Worm (Caenorhabditis elegans): ENCODE measurements around the gene K10H10.10.

K10H10.10 gene

DNA sequence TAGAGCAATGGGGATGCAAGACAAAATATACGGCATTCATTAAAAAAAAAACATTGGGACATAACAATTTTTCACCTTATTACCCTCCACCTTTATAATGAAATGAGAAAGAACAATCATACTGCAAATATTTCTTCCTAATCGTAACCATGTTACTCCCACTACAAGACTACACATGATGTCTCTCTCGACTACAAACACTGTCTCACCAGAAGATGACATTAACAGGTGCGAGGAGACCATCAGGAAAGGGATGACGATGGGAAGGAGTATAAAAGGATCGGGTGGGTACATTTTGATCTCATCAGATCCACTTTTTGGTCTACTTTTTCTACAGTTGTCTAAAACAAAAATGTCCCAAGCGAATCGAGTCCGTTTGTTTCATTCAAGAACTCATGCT is 9.7 kb upstream of the K10H10.10 start, which contains the start of gene dhs-8:
dhs-8 (plus strand) TSS at position 179 of the 400 bp plus-strand sequence.
- TF ChIP-seq mep-1 (tag; optimal IDR thresholded peaks at IDR 0.05) (peak; percentile 35), nhr-85 (tag) (peak; percentile 47), snu-23 (GFP tag; optimal IDR thresholded peaks at IDR 0.05) (peak; percentile 41), skn-1 (tag; optimal IDR thresholded peaks at IDR 0.05) (peak; percentile 87), lin-35 (GFP tag; optimal IDR thresholded peaks at IDR 0.05) (peak; percentile 13 to 21), blmp-1 (tag; optimal IDR thresholded peaks at IDR 0.05) (peak; percentile 43), elt-3 (tag; optimal IDR thresholded peaks at IDR 0.05) (peak in 2 of 6 experiments; percentile 19 to 26), grh-1 (GFP tag; IDR thresholded peaks at IDR 0.05) (no peak), nhr-19 (GFP tag; conservative IDR thresholded peaks at IDR 0.05) (0 out of 2 replicates have a peak, but pooled peaks have one; percentile 3), pqm-1 (tag; optimal IDR thresholded peaks at IDR 0.05) (no peak), nhr-20 (tag; optimal IDR thresholded peaks at IDR 0.05) (peak; percentile 67)

DNA sequence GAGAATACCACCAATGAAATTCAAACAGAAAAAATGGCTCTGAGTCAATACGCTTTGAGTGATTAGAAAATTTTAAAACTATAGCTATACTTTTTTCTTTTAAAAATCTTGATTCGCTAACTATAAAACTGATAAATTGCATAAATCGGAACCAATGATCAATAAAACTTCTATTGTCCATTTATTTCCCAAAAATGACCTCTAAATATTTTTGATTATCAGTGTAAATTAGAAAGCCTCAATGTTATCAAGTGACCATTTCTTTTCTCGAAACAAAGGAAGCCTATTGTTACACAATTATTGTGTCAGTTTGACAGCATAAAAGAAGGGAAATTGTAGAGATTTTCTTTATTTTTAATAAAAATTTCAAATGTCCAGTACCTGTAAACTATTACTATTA is 7.4 kb upstream of the K10H10.10 start, which contains the start of gene K10H10.4:
K10H10.4 (plus strand) TSS at position 301 of the 400 bp plus-strand sequence.
- TF ChIP-seq ceh-90 (tag; optimal IDR thresholded peaks at IDR 0.05), result no peak
- TF ChIP-seq pag-3 (tag; optimal IDR thresholded peaks at IDR 0.05; ENCODE audit: borderline replicate concordance, insufficient read depth), result no peak
- TF ChIP-seq dpl-1 (GFP tag; optimal IDR thresholded peaks at IDR 0.05), result no peak

DNA sequence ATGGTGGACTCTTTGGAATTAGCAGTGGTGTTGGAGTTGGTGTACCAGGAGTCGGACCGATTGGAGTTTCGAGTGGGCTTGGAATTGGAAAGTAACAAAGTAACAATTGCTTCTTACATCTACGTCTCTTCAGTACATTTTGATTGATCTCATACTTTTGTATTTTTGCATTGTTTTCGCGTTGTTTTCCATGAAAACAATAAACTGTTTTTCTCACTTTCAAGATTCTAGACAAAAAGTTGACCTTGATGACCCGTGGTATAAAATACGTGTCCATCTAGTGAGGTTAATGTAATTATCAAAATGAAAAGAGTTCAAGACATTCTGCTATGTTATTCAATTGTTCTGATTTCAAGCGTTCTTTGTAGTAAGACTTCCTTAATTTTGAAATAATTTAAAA is 6.1 kb upstream of the K10H10.10 start, which contains the start of gene K10H10.5:
K10H10.5 (plus strand) TSS at position 301 of the 400 bp plus-strand sequence.
- no peak for TF ChIP-seq sptf-1 (tag; optimal IDR thresholded peaks at IDR 0.05)
- TF ChIP-seq grh-1 (GFP tag; IDR thresholded peaks at IDR 0.05), result no peak
- TF ChIP-seq irx-1 (tag; optimal IDR thresholded peaks at IDR 0.05), result no peak
- TF ChIP-seq nhr-84 (tag; optimal IDR thresholded peaks at IDR 0.05), result no peak
- TF ChIP-seq elt-3 (tag; optimal IDR thresholded peaks at IDR 0.05), result no peak
- no peak for TF ChIP-seq blmp-1 (tag; optimal IDR thresholded peaks at IDR 0.05)
- no peak for TF ChIP-seq nhr-47 (tag; optimal IDR thresholded peaks at IDR 0.05)
- TF ChIP-seq lsy-2 (tag; optimal IDR thresholded peaks at IDR 0.05), result no peak

DNA sequence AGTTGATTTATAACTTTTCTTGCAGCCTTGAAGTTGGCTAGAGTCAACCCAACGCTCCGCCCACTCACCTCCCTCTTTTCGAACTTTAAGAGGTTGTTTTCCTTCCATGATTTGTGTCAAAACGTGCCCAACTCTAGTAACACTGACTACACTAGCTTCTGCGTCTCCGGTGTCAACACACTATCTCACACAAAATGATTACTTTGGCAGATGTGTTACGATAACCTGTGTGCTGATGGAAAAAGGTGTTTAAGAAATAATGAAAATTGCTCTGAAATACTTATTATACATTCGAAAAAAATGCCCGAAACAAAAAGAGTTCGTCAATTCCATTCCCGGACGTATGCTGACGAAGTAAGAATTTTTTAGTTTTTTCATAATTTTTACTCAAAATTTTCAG is 4.6 kb upstream of the K10H10.10 start, which contains the start of gene K10H10.6:
K10H10.6 (plus strand) TSS at position 301 of the 400 bp plus-strand sequence.
- TF ChIP-seq mep-1 (tag; optimal IDR thresholded peaks at IDR 0.05) (no peak), nhr-76 (tag; optimal IDR thresholded peaks at IDR 0.05) (no peak), unc-62 (GFP tag; optimal IDR thresholded peaks at IDR 0.05) (no peak), grh-1 (GFP tag; IDR thresholded peaks at IDR 0.05) (no peak), isw-1 (GFP tag; IDR thresholded peaks at IDR 0.05) (no peak), elt-2 (tag; optimal IDR thresholded peaks at IDR 0.05) (no peak), hlh-4 (tag; optimal IDR thresholded peaks at IDR 0.05) (no peak)

DNA sequence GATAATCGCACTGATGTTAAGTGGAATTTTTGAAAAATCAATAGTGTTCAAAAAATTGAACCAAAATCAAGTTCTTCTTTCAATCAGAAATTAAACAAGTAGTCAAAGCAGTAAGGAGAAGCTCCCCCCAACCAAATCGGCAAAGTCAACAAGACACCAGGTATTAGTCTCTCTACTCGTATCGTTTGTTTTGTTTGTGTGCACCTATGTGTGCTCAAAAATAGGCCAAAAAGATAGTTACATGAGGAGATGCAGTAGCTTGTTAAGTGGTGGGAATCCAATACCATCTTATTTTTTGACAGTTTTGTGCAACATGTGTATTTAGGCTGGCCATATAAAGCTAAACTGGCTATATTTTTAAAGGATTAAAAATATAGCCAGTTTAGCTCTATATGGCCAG is 1.3 kb upstream of the K10H10.10 start, which contains the start of gene K10H10.12:
K10H10.12 (minus strand) TSS at position 101 of the 400 bp plus-strand sequence.
- no peak for TF ChIP-seq egl-13 (tag; optimal IDR thresholded peaks at IDR 0.05)
- no peak for TF ChIP-seq Y116A8C.19 (tag; optimal IDR thresholded peaks at IDR 0.05; ENCODE audit: borderline replicate concordance)
- no peak for TF ChIP-seq mab-9 (GFP tag; IDR thresholded peaks at IDR 0.05)
- TF ChIP-seq mep-1 (tag; optimal IDR thresholded peaks at IDR 0.05), result no peak
- TF ChIP-seq fkh-4 (tag; optimal IDR thresholded peaks at IDR 0.05; ENCODE audit: borderline replicate concordance), result no peak
- no peak for TF ChIP-seq ets-5 (GFP tag; IDR thresholded peaks at IDR 0.05)
- TF ChIP-seq nhr-90 (tag; optimal IDR thresholded peaks at IDR 0.05; ENCODE audit: poor library complexity), result no peak

DNA sequence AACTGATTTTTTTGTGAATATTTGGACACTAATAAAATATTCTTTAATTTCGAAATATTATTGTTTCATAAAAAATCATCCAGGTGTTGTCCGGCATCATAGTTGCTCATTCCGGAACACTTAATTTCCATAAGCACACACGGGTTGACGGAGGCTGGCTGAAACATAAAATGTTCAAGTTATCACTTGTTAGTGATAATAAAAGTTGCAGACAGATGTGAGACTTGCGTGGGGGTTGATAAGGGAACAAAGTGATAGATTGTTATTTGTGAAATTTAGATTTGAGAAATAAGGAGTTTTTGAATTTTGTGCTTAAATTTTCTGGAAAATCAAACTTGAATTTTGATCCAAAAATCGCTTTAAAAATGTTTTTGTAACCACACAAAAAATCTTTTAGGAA is 2.6 kb downstream of the K10H10.10 start:
- TF ChIP-seq ama-1 (optimal IDR thresholded peaks at IDR 0.05) (no peak), elt-2 (tag; optimal IDR thresholded peaks at IDR 0.05) (peak; percentile 39), fkh-8 (tag; optimal IDR thresholded peaks at IDR 0.05) (no peak), unc-62 (GFP tag; optimal IDR thresholded peaks at IDR 0.05) (no peak), snpc-4 (tag; optimal IDR thresholded peaks at IDR 0.05) (no peak), tbx-2 (tag; optimal IDR thresholded peaks at IDR 0.05) (no peak), mab-9 (GFP tag; IDR thresholded peaks at IDR 0.05) (no peak)

Data from whole organism, L1 larva.